Worm (Caenorhabditis elegans) whole organism, L4 larva: Measurements from ENCODE around the gene T14G12.11.

Experiments
- F37D6.2 ChIP-seq: sonication (generic microtip); optimal IDR thresholded peaks from 2 replicates; lab custom pipeline; 2016; ENCODE audit warnings: mild to moderate bottlenecking, missing genetic modification characterization, missing compliant biosample characterization
- F44E2.7 ChIP-seq: fragments of 200-800 bp; sonication (Bioruptor generic); IDR thresholded peaks from 2 replicates; pipeline ENCODE4 v2.1.2; 2022; ENCODE audit warnings: missing genetic modification characterization, missing compliant biosample characterization
- T20F7.1 ChIP-seq: fragments of 200-800 bp; sonication (Bioruptor generic); optimal IDR thresholded peaks from 2 replicates; lab custom pipeline; 2018; ENCODE audit warnings: mild to moderate bottlenecking, missing genetic modification characterization, missing compliant biosample characterization
- T26A8.4 ChIP-seq: fragments of 200-800 bp; sonication (Bioruptor generic); IDR thresholded peaks from 2 replicates; pipeline ENCODE4 v1.3.6; 2022; ENCODE audit warnings: missing genetic modification characterization, missing compliant biosample characterization
- Y105C5A.15 ChIP-seq: fragments of 200-800 bp; sonication (Bioruptor generic); IDR thresholded peaks from 2 replicates; pipeline ENCODE4 v1.3.6; 2022; ENCODE audit warnings: missing genetic modification characterization, missing compliant biosample characterization
- aha-1 ChIP-seq: fragments of 150-350 bp; peaks from one replicate; lab custom pipeline; 2014; ENCODE audit warnings: missing biosample characterization, missing genetic modification characterization
- aly-2 ChIP-seq: sonication (generic microtip); optimal IDR thresholded peaks from 2 replicates; lab custom pipeline; 2018; ENCODE audit warnings: missing biosample characterization, missing genetic modification characterization
- ama-1 ChIP-seq: fragments of 150-350 bp; optimal IDR thresholded peaks from 2 replicates; lab custom pipeline; 2014; ENCODE audit warnings: inconsistent platforms, mixed read lengths
- attf-4 ChIP-seq: sonication (generic microtip); optimal IDR thresholded peaks from 3 replicates; lab custom pipeline; 2017; ENCODE audit warnings: missing biosample characterization, missing genetic modification characterization
- cey-2 ChIP-seq: sonication (generic microtip); optimal IDR thresholded peaks from 3 replicates; lab custom pipeline; 2017; ENCODE audit warnings: missing genetic modification characterization, mild to moderate bottlenecking, missing compliant biosample characterization, antibody characterized with exemption, borderline replicate concordance; ENCODE audit not compliant: insufficient read depth
- daf-16 ChIP-seq, 3 experiments: sonication (generic microtip); optimal IDR thresholded peaks; 2 replicates each; lab custom pipeline; 2016 to 2017; ENCODE audit warnings: missing genetic modification characterization in 3 of 3, missing genetic modification reagents in 3 of 3, mild to moderate bottlenecking in 2 of 3, missing compliant biosample characterization in 2 of 3, missing biosample characterization in 1 of 3, moderate library complexity in 1 of 3
- dmd-6 ChIP-seq: fragments of 200-800 bp; sonication (Bioruptor generic); IDR thresholded peaks from 2 replicates; pipeline ENCODE4 v1.3.6; 2022; ENCODE audit warnings: missing genetic modification reagents, missing genetic modification characterization, missing compliant biosample characterization
- dve-1 ChIP-seq: sonication (generic microtip); optimal IDR thresholded peaks from 2 replicates; lab custom pipeline; 2017; ENCODE audit warnings: antibody characterized with exemption, mild to moderate bottlenecking, missing genetic modification characterization, missing compliant biosample characterization; ENCODE audit not compliant: insufficient read depth
- egl-27 ChIP-seq: sonication (generic microtip); optimal IDR thresholded peaks from 3 replicates; lab custom pipeline; 2017; ENCODE audit warnings: missing biosample characterization, missing genetic modification reagents, missing genetic modification characterization
- egl-43 ChIP-seq: fragments of 200-800 bp; sonication (Bioruptor generic); IDR thresholded peaks from 2 replicates; pipeline ENCODE4 v1.3.6; 2022; ENCODE audit warnings: missing genetic modification reagents, missing genetic modification characterization, missing compliant biosample characterization
- fos-1 ChIP-seq: fragments of 150-350 bp; optimal IDR thresholded peaks from 2 replicates; lab custom pipeline; 2014; ENCODE audit warnings: missing biosample characterization, missing genetic modification characterization
- hif-1 ChIP-seq, 2 experiments: sonication (generic microtip); optimal IDR thresholded peaks; 2 replicates each; lab custom pipeline; 2016 to 2017; ENCODE audit warnings: missing compliant biosample characterization in 2 of 2, missing genetic modification characterization in 2 of 2, missing genetic modification reagents in 2 of 2, missing genotype in 2 of 2, mild to moderate bottlenecking in 1 of 2
- hlh-11 ChIP-seq: fragments of 200-800 bp; sonication (Bioruptor generic); optimal IDR thresholded peaks from 2 replicates; lab custom pipeline; 2018; ENCODE audit warnings: mild to moderate bottlenecking, missing genetic modification characterization, missing compliant biosample characterization
- hlh-30 ChIP-seq: sonication (generic microtip); optimal IDR thresholded peaks from 2 replicates; lab custom pipeline; 2017; ENCODE audit warnings: antibody characterized with exemption, mild to moderate bottlenecking, missing genetic modification characterization, missing compliant biosample characterization; ENCODE audit not compliant: insufficient read depth
- lin-1 ChIP-seq: fragments of 200-800 bp; sonication (Bioruptor generic); IDR thresholded peaks from 2 replicates; pipeline ENCODE4 v1.3.6; 2022; ENCODE audit warnings: missing genetic modification reagents, missing genetic modification characterization, missing compliant biosample characterization
- lin-13 ChIP-seq: fragments of 150-350 bp; optimal IDR thresholded peaks from 2 replicates; lab custom pipeline; 2014; ENCODE audit warnings: missing biosample characterization, missing genetic modification reagents, missing genetic modification characterization
- mdl-1 ChIP-seq, 2 experiments: fragments of 150-350 bp in 1 of 2; sonication (generic microtip) in 1 of 2; optimal IDR thresholded peaks; 2 replicates each; lab custom pipeline; 2014 to 2017; ENCODE audit warnings: missing biosample characterization in 2 of 2, missing genetic modification characterization in 2 of 2
- mep-1 ChIP-seq: fragments of 150-350 bp; sonication (generic microtip); optimal IDR thresholded peaks from 3 replicates; lab custom pipeline; 2014; ENCODE audit warnings: missing biosample characterization, missing genetic modification characterization
- mxl-3 ChIP-seq: fragments of 200-800 bp; sonication (Bioruptor generic); optimal IDR thresholded peaks from 2 replicates; lab custom pipeline; 2018; ENCODE audit warnings: mild to moderate bottlenecking, missing genetic modification characterization, missing compliant biosample characterization
- nhr-102 ChIP-seq: sonication (generic microtip); optimal IDR thresholded peaks from 2 replicates; lab custom pipeline; 2016; ENCODE audit warnings: mild to moderate bottlenecking, missing genetic modification characterization, moderate library complexity, missing compliant biosample characterization
- nhr-237 ChIP-seq: sonication (generic microtip); optimal IDR thresholded peaks from 2 replicates; lab custom pipeline; 2017; ENCODE audit warnings: missing biosample characterization, missing genetic modification characterization
- nhr-28 ChIP-seq: fragments of 150-350 bp; optimal IDR thresholded peaks from 2 replicates; lab custom pipeline; 2014; ENCODE audit warnings: missing biosample characterization, missing genetic modification characterization
- nhr-48 ChIP-seq: sonication (generic microtip); optimal IDR thresholded peaks from 2 replicates; lab custom pipeline; 2016; ENCODE audit warnings: mild to moderate bottlenecking, missing genetic modification characterization, missing compliant biosample characterization
- nhr-77 ChIP-seq: fragments of 150-350 bp; optimal IDR thresholded peaks from 2 replicates; lab custom pipeline; 2014; ENCODE audit warnings: missing biosample characterization, missing genetic modification characterization
- php-3 ChIP-seq: fragments of 200-800 bp; sonication (Bioruptor generic); IDR thresholded peaks from 2 replicates; pipeline ENCODE4 v1.3.6; 2022; ENCODE audit warnings: missing genetic modification reagents, missing genetic modification characterization, missing compliant biosample characterization
- pqm-1 ChIP-seq: sonication (generic microtip); optimal IDR thresholded peaks from 2 replicates; lab custom pipeline; 2017; ENCODE audit warnings: missing biosample characterization, missing genetic modification characterization
- sdz-12 ChIP-seq: fragments of 200-800 bp; sonication (Bioruptor generic); optimal IDR thresholded peaks from 2 replicates; lab custom pipeline; 2018; ENCODE audit warnings: mild to moderate bottlenecking, missing genetic modification characterization, missing compliant biosample characterization
- snpc-1.2 ChIP-seq: fragments of 200-800 bp; sonication (Bioruptor generic); IDR thresholded peaks from 2 replicates; pipeline ENCODE4 v1.3.6; 2022; ENCODE audit warnings: missing genetic modification reagents, missing genetic modification characterization, missing compliant biosample characterization
- tra-1 ChIP-seq: fragments of 200-800 bp; sonication (Bioruptor generic); IDR thresholded peaks from 2 replicates; pipeline ENCODE4 v1.3.6; 2022; ENCODE audit warnings: missing genetic modification reagents, missing genetic modification characterization, missing compliant biosample characterization
- vab-7 ChIP-seq: fragments of 200-800 bp; sonication (Bioruptor generic); IDR thresholded peaks from 2 replicates; pipeline ENCODE4 v1.3.6; 2022; ENCODE audit warnings: missing genetic modification reagents, missing genetic modification characterization, missing compliant biosample characterization
- zfp-3 ChIP-seq: fragments of 200-800 bp; sonication (Bioruptor generic); conservative IDR thresholded peaks from 2 replicates; pipeline ENCODE4 v1.3.6; 2022; ENCODE audit warnings: missing genetic modification reagents, missing genetic modification characterization, missing compliant biosample characterization
- zip-2 ChIP-seq: fragments of 150-350 bp; optimal IDR thresholded peaks from 2 replicates; lab custom pipeline; 2014; ENCODE audit warnings: missing biosample characterization, missing genetic modification characterization

The T14G12.11 gene

DNA sequence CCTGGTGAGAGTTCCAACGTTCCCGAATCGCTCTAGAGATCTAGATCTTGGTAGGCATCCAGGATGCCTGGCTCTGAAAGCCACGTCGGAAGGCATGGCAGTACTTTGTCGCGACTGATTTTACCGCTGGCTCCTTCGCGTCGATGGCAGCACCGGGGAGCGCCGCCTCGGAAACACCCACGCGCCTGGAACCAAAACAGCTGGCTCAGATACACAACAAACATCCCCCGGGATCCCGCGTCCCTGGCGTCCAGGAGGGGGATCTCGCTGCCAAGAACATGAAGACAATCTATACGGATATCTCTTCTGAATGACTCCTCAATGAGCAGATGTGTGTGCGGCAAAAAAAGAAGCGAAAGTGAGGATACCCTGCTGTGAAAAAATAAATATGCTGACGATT, 29.0 kb downstream of the T14G12.11 start (continued):
- no peak for TF ChIP-seq snpc-1.2 (GFP tag; lab: Robert Waterston, UW)
- TF ChIP-seq cey-2 = no peak
- TF ChIP-seq fos-1 (tag; lab: Kevin White, UChicago) = no peak
- TF ChIP-seq ama-1 (lab: Kevin White, UChicago) = no peak
- no peak for TF ChIP-seq egl-43 (GFP tag; lab: Robert Waterston, UW)
- TF ChIP-seq dve-1 (tag; lab: Kevin White, UChicago) = no peak
- no peak for TF ChIP-seq F37D6.2 (tag; lab: Kevin White, UChicago)
- 0 out of 2 replicates have a peak, but pooled peaks have one; percentile 15 for TF ChIP-seq vab-7 (GFP tag; lab: Robert Waterston, UW)
- TF ChIP-seq, all 104 proteins: peak for 6

DNA sequence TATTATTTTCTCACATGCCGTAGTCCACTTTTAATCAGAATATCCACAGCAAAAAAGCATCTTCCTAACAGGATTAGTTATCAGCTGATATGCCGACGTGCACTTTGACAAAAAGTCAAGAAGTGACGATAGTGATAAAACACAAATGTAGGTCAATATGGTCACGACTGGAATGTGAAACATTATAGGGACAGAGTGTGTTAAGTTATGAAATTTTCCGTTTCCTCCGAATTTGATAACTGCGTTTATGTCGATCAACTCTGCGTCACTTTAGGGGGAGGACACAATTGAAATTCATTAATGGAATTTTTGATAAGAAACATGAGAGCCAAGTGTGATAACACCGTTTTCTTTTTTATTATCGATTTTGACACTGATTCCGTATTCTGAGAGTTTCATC, 33.4 kb downstream of the T14G12.11 start, which contains the start of gene aex-4:
TSS of gene aex-4 (plus strand) at position 312 of the 400 bp plus-strand sequence.
- peak; percentile 79 for TF ChIP-seq lin-1 (GFP tag; lab: Robert Waterston, UW)
- TF ChIP-seq php-3 (GFP tag; lab: Robert Waterston, UW) = peak; percentile 75
- peak in 1 of 2 experiments; percentile 93 for TF ChIP-seq hif-1 (tag; optimal IDR thresholded peaks at IDR 0.05; lab: Kevin White, UChicago)
- TF ChIP-seq zip-2 (tag; lab: Kevin White, UChicago) = no peak
- peak; percentile 97 for TF ChIP-seq aha-1 (tag; lab: Kevin White, UChicago)
- TF ChIP-seq mep-1 (tag; lab: Kevin White, UChicago) = peak; percentile 21
- TF ChIP-seq nhr-77 = peak; percentile 50
- TF ChIP-seq aly-2 = no peak
- TF ChIP-seq T26A8.4 (GFP tag; lab: Robert Waterston, UW) = 0 out of 2 replicates have a peak, but pooled peaks have one; percentile 24
- TF ChIP-seq hlh-11 (tag; lab: Kevin White, UChicago) = peak; percentile 83
- peak; percentile 58 for TF ChIP-seq tra-1 (GFP tag; lab: Robert Waterston, UW)
- TF ChIP-seq attf-4 = no peak
- TF ChIP-seq hlh-30 = peak; percentile 35
- no peak for TF ChIP-seq daf-16 (GFP tag; optimal IDR thresholded peaks at IDR 0.05; lab: Kevin White, UChicago)
- TF ChIP-seq daf-16 (tag; optimal IDR thresholded peaks at IDR 0.05; lab: Kevin White, UChicago) = peak; percentile 89
- peak; percentile 6 for TF ChIP-seq T20F7.1
- TF ChIP-seq mdl-1 (tag; optimal IDR thresholded peaks at IDR 0.05; lab: Kevin White, UChicago) = peak in 1 of 2 experiments; percentile 54
- TF ChIP-seq pqm-1 = peak; percentile 98
- peak; percentile 6 for TF ChIP-seq lin-13 (GFP tag; lab: Kevin White, UChicago)
- TF ChIP-seq nhr-102 = no peak
- peak; percentile 93 for TF ChIP-seq nhr-28 (tag; lab: Kevin White, UChicago)
- TF ChIP-seq nhr-48 (tag; lab: Kevin White, UChicago) = peak; percentile 54
- no peak for TF ChIP-seq egl-27 (tag; lab: Kevin White, UChicago)
- TF ChIP-seq dmd-6 = peak; percentile 94

DNA sequence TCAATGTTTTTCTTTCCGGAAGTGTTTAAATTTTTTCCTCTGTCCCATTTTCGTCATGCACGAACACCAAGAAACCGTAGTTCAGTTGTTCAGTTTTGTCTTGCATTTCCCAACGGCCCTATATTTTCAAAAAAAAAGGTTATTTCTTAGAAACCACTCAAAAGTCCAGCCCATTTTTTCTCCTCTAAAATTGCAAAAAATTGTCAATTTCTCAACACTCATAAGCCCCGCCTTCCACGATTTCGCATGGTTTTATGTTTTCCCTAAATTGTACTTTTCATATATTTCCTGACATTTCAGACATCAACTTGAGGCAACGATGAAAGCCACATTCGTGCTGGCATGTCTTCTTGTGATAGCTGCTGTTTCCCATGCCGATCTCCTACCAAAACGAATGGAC, 35.1 kb downstream of the T14G12.11 start, which contains the start of gene nlp-1:
TSS of gene nlp-1 (plus strand) at position 301 of the 400 bp plus-strand sequence.
- TF ChIP-seq daf-16 (GFP tag; optimal IDR thresholded peaks at IDR 0.05; lab: Kevin White, UChicago) = no peak
- TF ChIP-seq daf-16 (tag; optimal IDR thresholded peaks at IDR 0.05; lab: Kevin White, UChicago) = no peak
- TF ChIP-seq T20F7.1 = no peak
- no peak for TF ChIP-seq F44E2.7
- TF ChIP-seq Y105C5A.15 = no peak
- no peak for TF ChIP-seq fos-1 (tag; lab: Kevin White, UChicago)
- no peak for TF ChIP-seq cey-2
- TF ChIP-seq T26A8.4 (GFP tag; lab: Robert Waterston, UW) = no peak
- no peak for TF ChIP-seq zfp-3 (GFP tag; lab: Robert Waterston, UW)
- TF ChIP-seq sdz-12 (GFP tag; lab: Kevin White, UChicago) = no peak
- no peak for TF ChIP-seq nhr-237 (tag; lab: Kevin White, UChicago)
- no peak for TF ChIP-seq mxl-3 (GFP tag; lab: Kevin White, UChicago)
